Worm (Caenorhabditis elegans) whole organism, late embryonic: Measurements from ENCODE around the gene pal-1.

Experiments used
- dmd-4 ChIP-seq: sonication (generic microtip); optimal IDR thresholded peaks from 2 replicates; lab custom pipeline; 2016; ENCODE audit warnings: borderline replicate concordance, missing genetic modification characterization, missing compliant biosample characterization
- nhr-11 ChIP-seq: fragments of 150-350 bp; optimal IDR thresholded peaks from 2 replicates; lab custom pipeline; 2014; ENCODE audit warnings: missing biosample characterization, missing genetic modification characterization
- tbx-2 ChIP-seq: sonication (generic microtip); optimal IDR thresholded peaks from 2 replicates; lab custom pipeline; 2016; ENCODE audit warnings: missing genetic modification characterization, missing compliant biosample characterization

- TF ChIP-seq dmd-4 (tag; lab: Kevin White, UChicago) (no peak), nhr-11 (no peak), tbx-2 (tag; lab: Kevin White, UChicago) (no peak)
Measured at ce11 chrIII:4830207-4830606, 20.8 kb upstream of the pal-1 start, which contains the start of gene nspd-9.
